Fruit fly (Drosophila melanogaster): ENCODE data around the gene Rbp6.

DNA sequence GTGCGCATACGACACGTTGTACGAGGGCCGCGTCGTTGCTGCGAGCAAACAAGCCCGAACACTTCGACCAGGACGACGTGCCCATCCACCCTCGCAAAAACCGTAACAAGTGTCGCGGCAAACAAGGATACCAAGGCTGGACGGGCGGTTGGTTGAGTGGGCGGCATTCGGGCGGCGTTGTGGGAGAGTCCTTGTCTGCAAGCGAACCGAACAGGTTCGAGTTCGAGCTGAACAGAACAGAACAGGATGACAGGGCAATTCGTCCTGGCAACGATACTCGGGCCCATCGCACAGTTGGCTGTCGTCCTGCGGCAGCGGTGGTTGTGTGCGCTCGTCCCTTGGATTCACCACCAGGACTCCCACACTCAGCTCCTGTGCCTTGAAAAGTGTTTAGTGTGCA is 31.5 kb upstream of the Rbp6 start:
- no peak for TF ChIP-seq Rel (GFP tag; optimal IDR thresholded peaks at IDR 0.05)
- TF ChIP-seq Rel (tag; optimal IDR thresholded peaks at IDR 0.05), result no peak
- no peak for TF ChIP-seq HLH106 (tag; optimal IDR thresholded peaks at IDR 0.05)
- no peak for TF ChIP-seq Dif (GFP tag; optimal IDR thresholded peaks at IDR 0.05; ENCODE audit: partially characterized antibody)
- TF ChIP-seq psq (GFP tag; optimal IDR thresholded peaks at IDR 0.05), result no peak
- no peak for TF ChIP-seq fru (GFP tag; optimal IDR thresholded peaks at IDR 0.05)
- no peak for TF ChIP-seq foxo (GFP tag; optimal IDR thresholded peaks at IDR 0.05)
- no peak for TF ChIP-seq usp (GFP tag; optimal IDR thresholded peaks at IDR 0.05)
